Fruit fly (Drosophila melanogaster) whole organism, embryonic: Measurements from ENCODE around the gene CG2021.

ENCODE experiments used
- B-H1 ChIP-seq: fragments of 200-800 bp; sonication (Bioruptor generic); IDR thresholded peaks from 3 replicates; pipeline ENCODE4 v1.3.6; 2022; ENCODE audit warnings: missing biosample characterization, missing genetic modification characterization
- CG11398 ChIP-seq: fragments of 200-800 bp; sonication (Bioruptor generic); optimal IDR thresholded peaks from 2 replicates; lab custom pipeline; 2016; ENCODE audit warnings: missing biosample characterization, missing genetic modification characterization
- CG12219 ChIP-seq: fragments of 200-800 bp; sonication (Bioruptor generic); optimal IDR thresholded peaks from 3 replicates; lab custom pipeline; 2018; ENCODE audit warnings: missing biosample characterization, mild to moderate bottlenecking, missing genetic modification characterization
- CG13296 ChIP-seq: fragments of 200-800 bp; sonication (Bioruptor generic); optimal IDR thresholded peaks from 3 replicates; lab custom pipeline; 2018; ENCODE audit warnings: missing biosample characterization, mild to moderate bottlenecking, missing genetic modification characterization
- CG1647 ChIP-seq: fragments of 200-800 bp; sonication (Bioruptor generic); optimal IDR thresholded peaks from 3 replicates; lab custom pipeline; 2016; ENCODE audit warnings: missing biosample characterization, missing genetic modification characterization
- CG16863 ChIP-seq: fragments of 200-800 bp; sonication (Bioruptor generic); optimal IDR thresholded peaks from 3 replicates; lab custom pipeline; 2016; ENCODE audit warnings: missing biosample characterization, missing genetic modification characterization
- CG17186 ChIP-seq: fragments of 200-800 bp; sonication (Bioruptor generic); optimal IDR thresholded peaks from 3 replicates; lab custom pipeline; 2017; ENCODE audit warnings: missing biosample characterization, missing genetic modification reagents, missing genetic modification characterization
- CG17912 ChIP-seq: fragments of 200-800 bp; sonication (Bioruptor generic); optimal IDR thresholded peaks from 2 replicates; lab custom pipeline; 2018; ENCODE audit warnings: missing biosample characterization, mild to moderate bottlenecking, missing genetic modification characterization
- CG2129 ChIP-seq: fragments of 200-800 bp; sonication (Bioruptor generic); IDR thresholded peaks from 2 replicates; pipeline ENCODE4 v1.3.6; 2022; ENCODE audit warnings: missing biosample characterization, missing genetic modification characterization; ENCODE audit not compliant: partially characterized antibody
- CG3163 ChIP-seq: fragments of 200-800 bp; sonication (Bioruptor generic); optimal IDR thresholded peaks from 3 replicates; lab custom pipeline; 2016; ENCODE audit warnings: missing biosample characterization, missing genetic modification characterization
- CG32767 ChIP-seq: fragments of 200-800 bp; sonication (Bioruptor generic); IDR thresholded peaks from 2 replicates; pipeline ENCODE4 v1.3.6; 2022; ENCODE audit warnings: missing biosample characterization, missing genetic modification characterization
- CG34224 ChIP-seq: fragments of 200-800 bp; sonication (Bioruptor generic); IDR thresholded peaks from 3 replicates; pipeline ENCODE4 v1.3.6; 2022; ENCODE audit warnings: missing biosample characterization, missing genetic modification characterization; ENCODE audit not compliant: partially characterized antibody
- CG34422 ChIP-seq: fragments of 200-800 bp; sonication (Bioruptor generic); IDR thresholded peaks from 3 replicates; pipeline ENCODE4 v1.3.6; 2022; ENCODE audit warnings: missing biosample characterization, missing genetic modification characterization
- CG4282 ChIP-seq: fragments of 200-800 bp; sonication (Bioruptor generic); optimal IDR thresholded peaks from 2 replicates; lab custom pipeline; 2016; ENCODE audit warnings: missing biosample characterization, missing genetic modification characterization
- CG4707 ChIP-seq: fragments of 200-800 bp; sonication (Bioruptor generic); optimal IDR thresholded peaks from 2 replicates; lab custom pipeline; 2018; ENCODE audit warnings: missing biosample characterization, mild to moderate bottlenecking, missing genetic modification characterization, moderate library complexity
- Dip3 ChIP-seq: fragments of 200-800 bp; sonication (Bioruptor generic); optimal IDR thresholded peaks from 3 replicates; lab custom pipeline; 2016; ENCODE audit warnings: missing biosample characterization, missing genetic modification characterization
- Doc2 ChIP-seq: fragments of 200-800 bp; sonication (Bioruptor generic); IDR thresholded peaks from 2 replicates; pipeline ENCODE4 v1.3.6; 2022; ENCODE audit warnings: missing biosample characterization, missing genetic modification characterization
- E2f1 ChIP-seq: fragments of 200-800 bp; sonication (Bioruptor generic); IDR thresholded peaks from 2 replicates; pipeline ENCODE4 v1.3.6; 2022; ENCODE audit warnings: missing biosample characterization, missing genetic modification characterization
- GATAe ChIP-seq: fragments of 200-800 bp; sonication (Bioruptor generic); conservative IDR thresholded peaks from 2 replicates; pipeline ENCODE4 v1.3.6; 2022; ENCODE audit warnings: missing biosample characterization, missing genetic modification characterization
- H15 ChIP-seq: fragments of 200-800 bp; sonication (Bioruptor generic); IDR thresholded peaks from 3 replicates; pipeline ENCODE4 v1.3.6; 2022; ENCODE audit warnings: missing biosample characterization, missing genetic modification characterization
- HLH4C ChIP-seq: fragments of 200-800 bp; sonication (Bioruptor generic); IDR thresholded peaks from 3 replicates; pipeline ENCODE4 v1.3.6; 2022; ENCODE audit warnings: missing biosample characterization, missing genetic modification characterization; ENCODE audit not compliant: partially characterized antibody
- Hey ChIP-seq: fragments of 200-800 bp; sonication (Bioruptor generic); optimal IDR thresholded peaks from 3 replicates; lab custom pipeline; 2018; ENCODE audit warnings: missing biosample characterization, mild to moderate bottlenecking, missing genetic modification characterization
- NFAT ChIP-seq: fragments of 200-800 bp; sonication (Bioruptor generic); IDR thresholded peaks from 2 replicates; pipeline ENCODE4 v1.3.6; 2022; ENCODE audit warnings: missing biosample characterization, missing genetic modification characterization
- Neu2 ChIP-seq: fragments of 200-800 bp; sonication (Bioruptor generic); optimal IDR thresholded peaks from 3 replicates; lab custom pipeline; 2016; ENCODE audit warnings: missing biosample characterization, missing genetic modification characterization, borderline replicate concordance
- Sin3A ChIP-seq: fragments of >200 bp; optimal IDR thresholded peaks from 2 replicates; lab custom pipeline; 2018
- Six4 ChIP-seq: fragments of 200-800 bp; sonication (Bioruptor generic); optimal IDR thresholded peaks from 2 replicates; lab custom pipeline; 2016; ENCODE audit warnings: missing biosample characterization, missing genetic modification characterization
- Ssrp ChIP-seq: fragments of 200-800 bp; sonication (Bioruptor generic); optimal IDR thresholded peaks from 2 replicates; lab custom pipeline; 2018; ENCODE audit warnings: missing biosample characterization, mild to moderate bottlenecking, missing genetic modification characterization, moderate library complexity
- Stat92E ChIP-seq, 3 experiments: fragments of >200 bp in 2 of 3; fragments of 200-800 bp in 1 of 3; sonication (Bioruptor generic) in 1 of 3; optimal IDR thresholded peaks; 2 replicates each; lab custom pipeline; 2017 to 2019; ENCODE audit warnings: missing biosample characterization in 3 of 3, missing genetic modification characterization in 3 of 3, mild to moderate bottlenecking in 1 of 3, moderate library complexity in 1 of 3
- Xbp1 ChIP-seq: fragments of 200-800 bp; sonication (Bioruptor generic); optimal IDR thresholded peaks from 3 replicates; lab custom pipeline; 2016; ENCODE audit warnings: missing biosample characterization, mild to moderate bottlenecking, missing genetic modification characterization
- cad ChIP-seq: fragments of >200 bp; optimal IDR thresholded peaks from 2 replicates; lab custom pipeline; 2017; ENCODE audit warnings: missing biosample characterization, missing genetic modification characterization
- ci ChIP-seq: fragments of 200-800 bp; sonication (Bioruptor generic); IDR thresholded peaks from 3 replicates; pipeline ENCODE4 v1.3.6; 2022; ENCODE audit warnings: missing biosample characterization, missing genetic modification characterization
- cwo ChIP-seq: fragments of 200-800 bp; sonication (Bioruptor generic); optimal IDR thresholded peaks from 3 replicates; lab custom pipeline; 2017; ENCODE audit warnings: missing biosample characterization, missing genetic modification characterization, mild to moderate bottlenecking, moderate library complexity, missing genetic modification reagents
- gcm2 ChIP-seq: fragments of 200-800 bp; sonication (Bioruptor generic); optimal IDR thresholded peaks from 2 replicates; lab custom pipeline; 2016; ENCODE audit warnings: missing biosample characterization, missing genetic modification characterization
- grau ChIP-seq: fragments of 200-800 bp; optimal IDR thresholded peaks from 3 replicates; lab custom pipeline; 2019; ENCODE audit warnings: missing biosample characterization, mild to moderate bottlenecking, missing genetic modification characterization, moderate library complexity
- insv ChIP-seq, 2 experiments: fragments of 200-800 bp; sonication (Bioruptor generic); optimal IDR thresholded peaks; 3 replicates each; lab custom pipeline; 2016 to 2018; ENCODE audit warnings: missing biosample characterization in 2 of 2, missing genetic modification characterization in 2 of 2
- kah ChIP-seq: fragments of 200-800 bp; sonication (Bioruptor generic); optimal IDR thresholded peaks from 2 replicates; lab custom pipeline; 2018; ENCODE audit warnings: missing biosample characterization, mild to moderate bottlenecking, missing genetic modification characterization
- kni ChIP-seq: fragments of 200-800 bp; sonication (Bioruptor generic); optimal IDR thresholded peaks from 3 replicates; lab custom pipeline; 2017; ENCODE audit warnings: mild to moderate bottlenecking, missing biosample characterization, missing genetic modification reagents, missing genetic modification characterization
- lilli ChIP-seq: fragments of 200-800 bp; sonication (Bioruptor generic); optimal IDR thresholded peaks from 3 replicates; lab custom pipeline; 2016; ENCODE audit warnings: missing biosample characterization, missing genetic modification characterization
- pan ChIP-seq, 4 experiments: fragments of >200 bp in 3 of 4; fragments of 200-800 bp in 1 of 4; sonication (Bioruptor generic) in 1 of 4; optimal IDR thresholded peaks in 3 of 4; IDR thresholded peaks in 1 of 4; 2 replicates each; pipeline versions ENCODE4 v1.3.6 to Lab custom; 2017 to 2022; ENCODE audit warnings: missing biosample characterization in 2 of 4, missing genetic modification characterization in 2 of 4, mixed read lengths in 1 of 4
- pb ChIP-seq: fragments of 200-800 bp; sonication (Bioruptor generic); optimal IDR thresholded peaks from 3 replicates; lab custom pipeline; 2016; ENCODE audit warnings: missing biosample characterization, missing genetic modification characterization
- pita ChIP-seq: fragments of 200-800 bp; sonication (Bioruptor generic); optimal IDR thresholded peaks from 2 replicates; lab custom pipeline; 2017; ENCODE audit warnings: missing biosample characterization, mild to moderate bottlenecking, missing genetic modification characterization
- sens ChIP-seq: fragments of 200-800 bp; sonication (Bioruptor generic); peaks from one replicate; lab custom pipeline; 2016; ENCODE audit warnings: missing biosample characterization, missing genetic modification characterization
- sens-2 ChIP-seq: fragments of 200-800 bp; sonication (Bioruptor generic); IDR thresholded peaks from 2 replicates; pipeline ENCODE4 v1.3.6; 2022; ENCODE audit warnings: missing biosample characterization, missing genetic modification characterization
- seq ChIP-seq: fragments of 200-800 bp; sonication (Bioruptor generic); IDR thresholded peaks from 2 replicates; pipeline ENCODE4 v1.3.6; 2022; ENCODE audit warnings: missing biosample characterization, missing genetic modification characterization
- sim ChIP-seq: fragments of 200-800 bp; sonication (Bioruptor generic); IDR thresholded peaks from 2 replicates; pipeline ENCODE4 v1.3.6; 2022; ENCODE audit warnings: missing biosample characterization, missing genetic modification characterization
- sisA ChIP-seq: fragments of 200-800 bp; sonication (Bioruptor generic); IDR thresholded peaks from 2 replicates; pipeline ENCODE4 v1.3.6; 2022; ENCODE audit warnings: missing biosample characterization, missing genetic modification characterization
- slp2 ChIP-seq: fragments of 200-800 bp; sonication (Bioruptor generic); optimal IDR thresholded peaks from 2 replicates; lab custom pipeline; 2016; ENCODE audit warnings: missing biosample characterization, missing genetic modification characterization
- sqz ChIP-seq: fragments of 200-800 bp; sonication (Bioruptor generic); optimal IDR thresholded peaks from 3 replicates; lab custom pipeline; 2018; ENCODE audit warnings: missing biosample characterization, mild to moderate bottlenecking, missing genetic modification characterization
- wor ChIP-seq: fragments of 200-800 bp; sonication (Bioruptor generic); IDR thresholded peaks from 2 replicates; pipeline ENCODE4 v1.3.6; 2022; ENCODE audit warnings: missing biosample characterization, missing genetic modification characterization

Gene CG2021

dm6 chr3L:1794943-1795696, 17.9 kb upstream of the CG2021 start, which contains the start of the genes alpha-Spec, dlt and Cdc37 (continued):
- TF ChIP-seq CG34224 (GFP tag; lab: Robert Waterston, UW) (peak; percentile 73; the same call in 2 of the 3 replicates), sim (no peak), CG34422 (no peak; the same call in 2 of the 3 replicates), CG16863 (GFP tag; lab: Kevin White, UChicago) (no peak), kni (GFP tag; lab: Kevin White, UChicago) (peak; percentile 40), Hey (tag; lab: Kevin White, UChicago) (no peak), CG17912 (GFP tag; lab: Kevin White, UChicago) (no peak), CG3163 (GFP tag; lab: Kevin White, UChicago) (peak; percentile 3), CG12219 (no peak), H15 (GFP tag; lab: Robert Waterston, UW) (no peak), E2f1 (GFP tag; lab: Robert Waterston, UW) (no peak), pita (no peak), Ssrp (no peak), GATAe (no peak), grau (peak; percentile 48), CG17186 (GFP tag; lab: Kevin White, UChicago) (peak; percentile 77), Six4 (GFP tag; lab: Kevin White, UChicago) (no peak), cad (GFP tag; lab: Kevin White, UChicago) (no peak), HLH4C (GFP tag; lab: Robert Waterston, UW) (peak; percentile 88), Dip3 (GFP tag; lab: Kevin White, UChicago) (peak; percentile 16), CG2129 (peak; percentile 38; the same call in 1 of the 2 replicates), sisA (no peak), gcm2 (GFP tag; lab: Kevin White, UChicago) (no peak), Sin3A (peak; percentile 80), CG32767 (GFP tag; lab: Robert Waterston, UW) (no peak; the same call in 1 of the 2 replicates), ci (no peak), CG13296 (GFP tag; lab: Kevin White, UChicago) (no peak), CG11398 (GFP tag; lab: Kevin White, UChicago) (no peak), slp2 (GFP tag; lab: Kevin White, UChicago) (no peak), wor (GFP tag; lab: Robert Waterston, UW) (no peak), Xbp1 (peak; percentile 17), Doc2 (GFP tag; lab: Robert Waterston, UW) (no peak), CG1647 (no peak), Neu2 (GFP tag; lab: Kevin White, UChicago) (no peak), Stat92E (GFP tag; optimal IDR thresholded peaks at IDR 0.05; lab: Kevin White, UChicago) (peak in 1 of 3 experiments; percentile 21), pan (optimal IDR thresholded peaks at IDR 0.05; lab: Kevin White, UChicago) (no peak), pan (GFP tag; optimal IDR thresholded peaks at IDR 0.05 in 1 of 2, IDR thresholded peaks at IDR 0.05 in 1 of 2) (no peak), pb (GFP tag; lab: Kevin White, UChicago) (no peak), sqz (no peak), CG4707 (GFP tag; lab: Kevin White, UChicago) (no peak), cwo (GFP tag; lab: Kevin White, UChicago) (no peak), sens-2 (GFP tag; lab: Robert Waterston, UW) (no peak), sens (peak; percentile 84), CG4282 (GFP tag; lab: Kevin White, UChicago) (no peak), NFAT (GFP tag; lab: Robert Waterston, UW) (0 out of 2 replicates have a peak, but pooled peaks have one; percentile 16), seq (GFP tag; lab: Robert Waterston, UW) (peak; percentile 51; the same call in 1 of the 2 replicates), lilli (GFP tag; lab: Kevin White, UChicago) (peak; percentile 15), kah (GFP tag; lab: Kevin White, UChicago) (no peak), insv (GFP tag; optimal IDR thresholded peaks at IDR 0.05; lab: Kevin White, UChicago) (peak in 1 of 2 experiments; percentile 4), B-H1 (GFP tag; lab: Robert Waterston, UW) (no peak)
